Fruit fly (Drosophila melanogaster) whole organism, embryonic: ENCODE results near the gene Nazo.

ENCODE experiments used
- Antp ChIP-seq: fragments of 200-800 bp; sonication (Bioruptor generic); optimal IDR thresholded peaks from 3 replicates; lab custom pipeline; 2016; ENCODE audit warnings: missing biosample characterization, missing genetic modification characterization
- Atf-2 ChIP-seq: fragments of 200-800 bp; sonication (Bioruptor generic); optimal IDR thresholded peaks from 2 replicates; lab custom pipeline; 2016; ENCODE audit warnings: missing biosample characterization, missing genetic modification characterization
- CG10209 ChIP-seq: fragments of 200-800 bp; sonication (Bioruptor generic); optimal IDR thresholded peaks from 3 replicates; lab custom pipeline; 2017; ENCODE audit warnings: missing biosample characterization, mild to moderate bottlenecking, missing genetic modification characterization, missing genetic modification reagents
- CG12071 ChIP-seq: fragments of 200-800 bp; sonication (Bioruptor generic); optimal IDR thresholded peaks from 3 replicates; lab custom pipeline; 2018; ENCODE audit warnings: missing biosample characterization, mild to moderate bottlenecking, missing genetic modification characterization
- CG12391 ChIP-seq: fragments of 200-800 bp; sonication (Bioruptor generic); optimal IDR thresholded peaks from 3 replicates; lab custom pipeline; 2018; ENCODE audit warnings: missing biosample characterization, mild to moderate bottlenecking, missing genetic modification characterization, moderate library complexity
- CG14667 ChIP-seq: fragments of 200-800 bp; sonication (Bioruptor generic); IDR thresholded peaks from 2 replicates; pipeline ENCODE4 v1.3.6; 2022; ENCODE audit warnings: missing biosample characterization, missing genetic modification characterization
- CG1603 ChIP-seq: fragments of 200-800 bp; sonication (Bioruptor generic); optimal IDR thresholded peaks from 2 replicates; lab custom pipeline; 2019; ENCODE audit warnings: missing biosample characterization, mild to moderate bottlenecking, missing genetic modification characterization, moderate library complexity
- CG16815 ChIP-seq: fragments of 200-800 bp; sonication (Bioruptor generic); optimal IDR thresholded peaks from 3 replicates; lab custom pipeline; 2017; ENCODE audit warnings: missing biosample characterization, mild to moderate bottlenecking, missing genetic modification characterization
- CG17361 ChIP-seq: fragments of 200-800 bp; sonication (Bioruptor generic); IDR thresholded peaks from 3 replicates; pipeline ENCODE4 v1.3.6; 2022; ENCODE audit warnings: missing biosample characterization, missing genetic modification characterization
- CG1792 ChIP-seq: fragments of 200-800 bp; sonication (Bioruptor generic); optimal IDR thresholded peaks from 2 replicates; lab custom pipeline; 2016; ENCODE audit warnings: missing biosample characterization, missing genetic modification characterization
- CG18011 ChIP-seq: fragments of 200-800 bp; sonication (Bioruptor generic); optimal IDR thresholded peaks from 2 replicates; lab custom pipeline; 2017; ENCODE audit warnings: missing biosample characterization, missing genetic modification characterization, mild to moderate bottlenecking, moderate library complexity, missing genotype
- CG1832 ChIP-seq: fragments of 200-800 bp; sonication (Bioruptor generic); optimal IDR thresholded peaks from 2 replicates; lab custom pipeline; 2017; ENCODE audit warnings: missing biosample characterization, mild to moderate bottlenecking, missing genetic modification characterization, inconsistent platforms
- CG2116 ChIP-seq: fragments of 200-800 bp; sonication (Bioruptor generic); optimal IDR thresholded peaks from 3 replicates; lab custom pipeline; 2018; ENCODE audit warnings: missing biosample characterization, mild to moderate bottlenecking, missing genetic modification characterization
- CG2120 ChIP-seq: fragments of 200-800 bp; sonication (Bioruptor generic); optimal IDR thresholded peaks from 3 replicates; lab custom pipeline; 2016; ENCODE audit warnings: missing biosample characterization, missing genetic modification characterization
- CG31388 ChIP-seq: fragments of 200-800 bp; sonication (Bioruptor generic); optimal IDR thresholded peaks from 2 replicates; lab custom pipeline; 2016; ENCODE audit warnings: missing biosample characterization, missing genetic modification characterization
- CG32772 ChIP-seq: fragments of 200-800 bp; sonication (Bioruptor generic); IDR thresholded peaks from 2 replicates; pipeline ENCODE4 v1.3.6; 2022; ENCODE audit warnings: missing biosample characterization, missing genetic modification characterization
- CG42726 ChIP-seq: fragments of 200-800 bp; sonication (Bioruptor generic); IDR thresholded peaks from 2 replicates; pipeline ENCODE4 v1.3.6; 2022; ENCODE audit warnings: missing biosample characterization, missing genetic modification characterization; ENCODE audit not compliant: partially characterized antibody
- CG4360 ChIP-seq: fragments of 200-800 bp; sonication (Bioruptor generic); IDR thresholded peaks from 2 replicates; pipeline ENCODE4 v1.3.6; 2022; ENCODE audit warnings: missing biosample characterization, missing genetic modification characterization
- CG5245 ChIP-seq: fragments of 200-800 bp; sonication (Bioruptor generic); optimal IDR thresholded peaks from 3 replicates; lab custom pipeline; 2016; ENCODE audit warnings: missing biosample characterization, missing genetic modification characterization
- CG7745 ChIP-seq: fragments of 200-800 bp; sonication (Bioruptor generic); optimal IDR thresholded peaks from 2 replicates; lab custom pipeline; 2018; ENCODE audit warnings: missing biosample characterization, mild to moderate bottlenecking, missing genetic modification characterization, moderate library complexity
- CG7987 ChIP-seq: fragments of 200-800 bp; sonication (Bioruptor generic); optimal IDR thresholded peaks from 2 replicates; lab custom pipeline; 2018; ENCODE audit warnings: missing biosample characterization, mild to moderate bottlenecking, missing genetic modification characterization, moderate library complexity
- CG8359 ChIP-seq: fragments of 200-800 bp; sonication (Bioruptor generic); optimal IDR thresholded peaks from 2 replicates; lab custom pipeline; 2017; ENCODE audit warnings: missing biosample characterization, mild to moderate bottlenecking, missing genetic modification characterization, borderline replicate concordance
- CG8388 ChIP-seq: fragments of 200-800 bp; sonication (Bioruptor generic); optimal IDR thresholded peaks from 2 replicates; lab custom pipeline; 2019; ENCODE audit warnings: missing biosample characterization, mild to moderate bottlenecking, missing genetic modification characterization, moderate library complexity
- CG9727 ChIP-seq: fragments of 200-800 bp; sonication (Bioruptor generic); optimal IDR thresholded peaks from 3 replicates; lab custom pipeline; 2017; ENCODE audit warnings: missing biosample characterization, mild to moderate bottlenecking, missing genetic modification characterization
- CkIIα-i1 ChIP-seq: fragments of 200-800 bp; sonication (Bioruptor generic); IDR thresholded peaks from 2 replicates; pipeline ENCODE4 v1.3.6; 2022; ENCODE audit warnings: missing biosample characterization, missing genetic modification characterization
- D19A ChIP-seq: fragments of 200-800 bp; optimal IDR thresholded peaks from 3 replicates; lab custom pipeline; 2019; ENCODE audit warnings: missing biosample characterization, mild to moderate bottlenecking, missing genetic modification characterization, moderate library complexity
- Dfd ChIP-seq, 2 experiments: fragments of >200 bp; optimal IDR thresholded peaks; 2 replicates each; lab custom pipeline; 2017; ENCODE audit warnings: missing biosample characterization in 2 of 2, missing genetic modification characterization in 2 of 2
- GATAe ChIP-seq: fragments of 200-800 bp; sonication (Bioruptor generic); conservative IDR thresholded peaks from 2 replicates; pipeline ENCODE4 v1.3.6; 2022; ENCODE audit warnings: missing biosample characterization, missing genetic modification characterization
- MBD-R2 ChIP-seq: fragments of 200-800 bp; sonication (Bioruptor generic); IDR thresholded peaks from 2 replicates; pipeline ENCODE4 v1.3.6; 2022; ENCODE audit warnings: missing biosample characterization, missing genetic modification characterization
- Nf-YC ChIP-seq: fragments of 200-800 bp; optimal IDR thresholded peaks from 3 replicates; lab custom pipeline; 2019; ENCODE audit warnings: missing biosample characterization, mild to moderate bottlenecking, missing genetic modification characterization, moderate library complexity
- Oli ChIP-seq: fragments of 200-800 bp; sonication (Bioruptor generic); optimal IDR thresholded peaks from 2 replicates; lab custom pipeline; 2018; ENCODE audit warnings: missing biosample characterization, mild to moderate bottlenecking, missing genetic modification characterization, moderate library complexity
- Sin3A ChIP-seq: fragments of >200 bp; optimal IDR thresholded peaks from 2 replicates; lab custom pipeline; 2018
- Ssrp ChIP-seq: fragments of 200-800 bp; sonication (Bioruptor generic); optimal IDR thresholded peaks from 2 replicates; lab custom pipeline; 2018; ENCODE audit warnings: missing biosample characterization, mild to moderate bottlenecking, missing genetic modification characterization, moderate library complexity
- Trl ChIP-seq, 3 experiments: fragments of >200 bp in 2 of 3; fragments of 200-800 bp in 1 of 3; sonication (Bioruptor generic) in 1 of 3; optimal IDR thresholded peaks; 2 replicates in 1 of 3; 3 replicates in 2 of 3; lab custom pipeline; 2016 to 2017; ENCODE audit warnings: missing biosample characterization in 1 of 3, missing genetic modification characterization in 1 of 3
- ato ChIP-seq: fragments of 200-800 bp; sonication (Bioruptor generic); IDR thresholded peaks from 2 replicates; pipeline ENCODE4 v1.3.6; 2022; ENCODE audit warnings: missing biosample characterization, missing genetic modification characterization; ENCODE audit not compliant: partially characterized antibody
- bsh ChIP-seq, 2 experiments: fragments of 200-800 bp; sonication (Bioruptor generic); optimal IDR thresholded peaks; 2 replicates each; lab custom pipeline; 2017 to 2018; ENCODE audit warnings: mild to moderate bottlenecking in 2 of 2, missing biosample characterization in 2 of 2, missing genetic modification characterization in 2 of 2, moderate library complexity in 1 of 2
- gcm2 ChIP-seq: fragments of 200-800 bp; sonication (Bioruptor generic); optimal IDR thresholded peaks from 2 replicates; lab custom pipeline; 2016; ENCODE audit warnings: missing biosample characterization, missing genetic modification characterization
- grn ChIP-seq: fragments of 200-800 bp; sonication (Bioruptor generic); optimal IDR thresholded peaks from 3 replicates; lab custom pipeline; 2017; ENCODE audit warnings: missing biosample characterization, missing genetic modification characterization
- h ChIP-seq: fragments of >200 bp; optimal IDR thresholded peaks from 2 replicates; lab custom pipeline; 2017
- hbn ChIP-seq: fragments of 200-800 bp; sonication (Bioruptor generic); IDR thresholded peaks from 2 replicates; pipeline ENCODE4 v1.3.6; 2022; ENCODE audit warnings: missing biosample characterization, missing genetic modification characterization; ENCODE audit not compliant: partially characterized antibody
- klu ChIP-seq: fragments of 200-800 bp; sonication (Bioruptor generic); IDR thresholded peaks from 2 replicates; pipeline ENCODE4 v1.3.6; 2022; ENCODE audit warnings: missing biosample characterization, missing genetic modification characterization
- nom ChIP-seq: fragments of 200-800 bp; sonication (Bioruptor generic); optimal IDR thresholded peaks from 2 replicates; lab custom pipeline; 2017; ENCODE audit warnings: missing biosample characterization, missing genetic modification characterization, mild to moderate bottlenecking, moderate library complexity, missing genetic modification reagents
- odd ChIP-seq: fragments of 200-800 bp; sonication (Bioruptor generic); optimal IDR thresholded peaks from 2 replicates; lab custom pipeline; 2017; ENCODE audit warnings: missing biosample characterization, mild to moderate bottlenecking, missing genetic modification characterization
- org-1 ChIP-seq: fragments of 200-800 bp; sonication (Bioruptor generic); optimal IDR thresholded peaks from 2 replicates; lab custom pipeline; 2017; ENCODE audit warnings: missing biosample characterization, missing genetic modification characterization
- otp ChIP-seq: fragments of 200-800 bp; sonication (Bioruptor generic); IDR thresholded peaks from 3 replicates; pipeline ENCODE4, ENCODE4 v1.3.6; 2022; ENCODE audit warnings: missing biosample characterization, missing genetic modification characterization
- repo ChIP-seq: fragments of 200-800 bp; sonication (Bioruptor generic); optimal IDR thresholded peaks from 2 replicates; lab custom pipeline; 2016; ENCODE audit warnings: missing biosample characterization, missing genetic modification characterization
- run ChIP-seq: fragments of 200-800 bp; sonication (Bioruptor generic); optimal IDR thresholded peaks from 3 replicates; lab custom pipeline; 2018; ENCODE audit warnings: missing biosample characterization, mild to moderate bottlenecking, missing genetic modification characterization
- ttk ChIP-seq: fragments of 200-800 bp; sonication (Bioruptor generic); IDR thresholded peaks from 2 replicates; pipeline ENCODE4 v2.1.2; 2022; ENCODE audit warnings: missing biosample characterization, missing genetic modification characterization
- usp ChIP-seq: fragments of >200 bp; optimal IDR thresholded peaks from 2 replicates; lab custom pipeline; 2017; ENCODE audit warnings: missing biosample characterization, missing genetic modification characterization
- zfh2 ChIP-seq: fragments of 200-800 bp; sonication (Bioruptor generic); optimal IDR thresholded peaks from 2 replicates; lab custom pipeline; 2016; ENCODE audit warnings: missing biosample characterization, missing genetic modification characterization

Gene Nazo

DNA sequence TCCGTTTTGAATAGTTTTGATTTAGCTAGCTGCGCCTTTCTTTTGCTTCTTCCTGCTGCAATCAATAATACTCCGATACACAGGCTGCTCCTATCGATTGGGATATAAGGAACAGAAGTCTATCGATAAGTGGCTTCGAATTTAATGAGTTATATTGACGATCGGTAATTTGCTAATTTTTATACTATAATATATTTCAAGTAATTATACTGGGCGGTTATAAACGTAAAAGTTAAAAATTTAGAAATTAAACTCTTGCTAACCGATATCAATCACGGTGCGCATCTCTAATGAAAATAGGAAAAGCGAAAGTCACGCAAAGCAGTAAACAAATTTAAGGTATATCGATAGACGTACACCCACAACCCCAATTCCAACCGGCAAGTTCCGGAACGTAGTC lies 44.0 kb upstream of the Nazo start, which contains the start of the genes CG9636, CG18749 and CG33722 (continued):
- peak; percentile 21 for TF ChIP-seq CG7987 (GFP tag; lab: Kevin White, UChicago)
- TF ChIP-seq CG1792 (GFP tag; lab: Kevin White, UChicago): no peak
- no peak for TF ChIP-seq CG12071 (GFP tag; lab: Kevin White, UChicago)
- peak; percentile 69 for TF ChIP-seq D19A (tag; lab: Kevin White, UChicago)
- TF ChIP-seq bsh (GFP tag; optimal IDR thresholded peaks at IDR 0.05; lab: Kevin White, UChicago): peak in 1 of 2 experiments; percentile 73
- TF ChIP-seq Oli (tag; lab: Kevin White, UChicago): peak; percentile 36
- peak; percentile 33 for TF ChIP-seq nom (GFP tag; lab: Kevin White, UChicago)
- TF ChIP-seq CG1832: no peak
- no peak for TF ChIP-seq CG16815 (GFP tag; lab: Kevin White, UChicago)
- peak; percentile 45 for TF ChIP-seq CG5245 (GFP tag; lab: Kevin White, UChicago)
- peak; percentile 97 for TF ChIP-seq hbn (GFP tag; lab: Robert Waterston, UW)
- TF ChIP-seq CG14667 (GFP tag; lab: Robert Waterston, UW): peak; percentile 20; the same call in 1 of the 2 replicates
- TF ChIP-seq Nf-YC (tag; lab: Kevin White, UChicago): peak; percentile 74
- 0 out of 2 replicates have a peak, but pooled peaks have one; percentile 12 for TF ChIP-seq CG4360
- TF ChIP-seq repo (GFP tag; lab: Kevin White, UChicago): no peak
- TF ChIP-seq ttk (GFP tag; lab: Robert Waterston, UW): peak; percentile 63; the same call in 1 of the 2 replicates
- TF ChIP-seq CG32772 (GFP tag; lab: Robert Waterston, UW): peak; percentile 58; the same call in 1 of the 2 replicates
- no peak for TF ChIP-seq CG8359 (GFP tag; lab: Kevin White, UChicago)
- TF ChIP-seq zfh2 (GFP tag; lab: Kevin White, UChicago): peak; percentile 41
- TF ChIP-seq Dfd (GFP tag; optimal IDR thresholded peaks at IDR 0.05; lab: Kevin White, UChicago): no peak
- TF ChIP-seq CG42726 (GFP tag; lab: Robert Waterston, UW): 0 out of 2 replicates have a peak, but pooled peaks have one; percentile 28
- peak; percentile 80 for TF ChIP-seq CG17361
- TF ChIP-seq CG9727 (GFP tag; lab: Kevin White, UChicago): peak; percentile 76
- no peak for TF ChIP-seq Trl (optimal IDR thresholded peaks at IDR 0.05; lab: Kevin White, UChicago)
- peak; percentile 48 for TF ChIP-seq Trl (GFP tag; optimal IDR thresholded peaks at IDR 0.05; lab: Kevin White, UChicago)
- TF ChIP-seq CG8388: peak; percentile 72
- TF ChIP-seq CG7745 (tag; lab: Kevin White, UChicago): no peak
- TF ChIP-seq org-1 (GFP tag; lab: Kevin White, UChicago): no peak
- TF ChIP-seq gcm2 (GFP tag; lab: Kevin White, UChicago): no peak
- TF ChIP-seq otp (GFP tag; lab: Robert Waterston, UW): 0 out of 3 replicates have a peak, but pooled peaks have one; percentile 46
- TF ChIP-seq run (tag; lab: Kevin White, UChicago): peak; percentile 3
- TF ChIP-seq CG2116: peak; percentile 93
- peak; percentile 59; the same call in 1 of the 2 replicates for TF ChIP-seq klu (GFP tag; lab: Robert Waterston, UW)
- no peak for TF ChIP-seq usp
- TF ChIP-seq CG1603: peak; percentile 38
- peak; percentile 24 for TF ChIP-seq Antp (GFP tag; lab: Kevin White, UChicago)
- TF ChIP-seq CG2120 (GFP tag; lab: Kevin White, UChicago): peak; percentile 79
- TF ChIP-seq GATAe (GFP tag; lab: Robert Waterston, UW): no peak
- TF ChIP-seq MBD-R2 (GFP tag; lab: Robert Waterston, UW): peak; percentile 88
- peak; percentile 34 for TF ChIP-seq CG10209 (GFP tag; lab: Kevin White, UChicago)
- peak; percentile 86 for TF ChIP-seq CG12391 (tag; lab: Kevin White, UChicago)
- TF ChIP-seq CkIIα-i1 (GFP tag; lab: Robert Waterston, UW): no peak
- no peak for TF ChIP-seq h (lab: Kevin White, UChicago)
- peak; percentile 17 for TF ChIP-seq odd (GFP tag; lab: Kevin White, UChicago)
- TF ChIP-seq grn (GFP tag; lab: Kevin White, UChicago): no peak
- TF ChIP-seq ato (GFP tag; lab: Robert Waterston, UW): peak; percentile 98
- TF ChIP-seq Atf-2 (GFP tag; lab: Kevin White, UChicago): no peak
- peak; percentile 32 for TF ChIP-seq Sin3A (lab: Kevin White, UChicago)
- peak; percentile 65 for TF ChIP-seq CG18011 (GFP tag; lab: Kevin White, UChicago)
- TF ChIP-seq Ssrp (tag; lab: Kevin White, UChicago): peak; percentile 53
- TF ChIP-seq CG31388 (GFP tag; lab: Kevin White, UChicago): no peak
